Fruit fly (Drosophila melanogaster): ENCODE data around the gene ifc.

The ifc gene

DNA sequence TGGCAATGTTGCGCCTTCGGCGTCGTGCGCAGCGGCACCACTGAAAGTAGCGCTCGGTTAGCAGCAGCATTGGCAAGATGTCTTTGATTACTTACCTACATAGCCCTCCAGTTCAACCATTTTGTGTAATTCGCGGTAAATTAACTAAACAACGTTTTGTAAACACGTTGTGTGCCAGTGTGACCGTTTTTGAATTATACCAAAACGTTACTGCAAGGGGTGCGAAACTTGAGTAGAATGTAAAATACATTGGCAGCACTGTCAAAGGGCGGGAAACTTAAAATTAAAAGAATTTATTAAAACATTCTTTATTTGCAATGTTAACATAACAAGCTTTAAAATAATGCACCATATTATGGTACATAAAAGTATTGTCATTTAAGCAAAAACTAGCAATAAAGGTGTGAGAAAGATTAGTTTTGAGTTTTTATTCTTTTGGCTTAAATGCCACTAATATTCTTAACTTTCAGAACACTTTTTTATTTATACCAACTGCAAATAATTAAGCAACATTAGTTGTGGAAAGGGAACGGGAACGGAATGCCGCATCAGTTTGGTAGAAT is 38.3 kb downstream of the ifc start, which contains the start of gene CG9107 (continued):
- TF ChIP-seq tio (GFP tag; optimal IDR thresholded peaks at IDR 0.05), result no peak
- TF ChIP-seq ac (GFP tag; optimal IDR thresholded peaks at IDR 0.05), result no peak
- TF ChIP-seq CG33213 (GFP tag; optimal IDR thresholded peaks at IDR 0.05), result no peak
- peak; percentile 78 for TF ChIP-seq Myb (GFP tag; optimal IDR thresholded peaks at IDR 0.05)
- no peak for TF ChIP-seq CG31388 (GFP tag; optimal IDR thresholded peaks at IDR 0.05)
- TF ChIP-seq CG7928 (GFP tag; optimal IDR thresholded peaks at IDR 0.05), result no peak
- no peak for TF ChIP-seq CG11398 (GFP tag; optimal IDR thresholded peaks at IDR 0.05)
- no peak for TF ChIP-seq CG11696 (GFP tag; IDR thresholded peaks at IDR 0.05)
- TF ChIP-seq HmgD (GFP tag; optimal IDR thresholded peaks at IDR 0.05), result no peak
- TF ChIP-seq Mrtf (GFP tag; IDR thresholded peaks at IDR 0.05), result no peak
- no peak for TF ChIP-seq CG8765 (GFP tag; IDR thresholded peaks at IDR 0.05)
- no peak for TF ChIP-seq Hsf (GFP tag; optimal IDR thresholded peaks at IDR 0.05)
- no peak for TF ChIP-seq zf30C (GFP tag; optimal IDR thresholded peaks at IDR 0.05)
- TF ChIP-seq CG9437 (GFP tag; optimal IDR thresholded peaks at IDR 0.05), result peak; percentile 90
- TF ChIP-seq Abd-B (GFP tag; optimal IDR thresholded peaks at IDR 0.05), result no peak
- no peak for TF ChIP-seq dati (GFP tag; IDR thresholded peaks at IDR 0.05)
- TF ChIP-seq ttk (GFP tag; IDR thresholded peaks at IDR 0.05), result no peak
- TF ChIP-seq mld (GFP tag; IDR thresholded peaks at IDR 0.05; ENCODE audit: partially characterized antibody), result no peak
- TF ChIP-seq CG11560 (tag; IDR thresholded peaks at IDR 0.05), result no peak
- TF ChIP-seq fd102C (GFP tag; optimal IDR thresholded peaks at IDR 0.05), result no peak
- TF ChIP-seq CG17186 (GFP tag; optimal IDR thresholded peaks at IDR 0.05), result peak; percentile 58
- TF ChIP-seq esg (GFP tag; conservative IDR thresholded peaks at IDR 0.05), result no peak
- no peak for TF ChIP-seq CG9817 (tag; optimal IDR thresholded peaks at IDR 0.05)
- TF ChIP-seq MBD-R2 (GFP tag; IDR thresholded peaks at IDR 0.05), result peak; percentile 68; the same call in 1 of the 2 replicates
- no peak for TF ChIP-seq pho (GFP tag; optimal IDR thresholded peaks at IDR 0.05)
- TF ChIP-seq shn (GFP tag; optimal IDR thresholded peaks at IDR 0.05), result no peak
- no peak for TF ChIP-seq CG2116 (GFP tag; optimal IDR thresholded peaks at IDR 0.05)
- TF ChIP-seq NC2β (GFP tag; optimal IDR thresholded peaks at IDR 0.05), result no peak
- TF ChIP-seq Xrp1 (GFP tag; IDR thresholded peaks at IDR 0.05), result 0 out of 2 replicates have a peak, but pooled peaks have one; percentile 31
- TF ChIP-seq CG15514 (GFP tag; optimal IDR thresholded peaks at IDR 0.05), result peak; percentile 39
- TF ChIP-seq CG10462 (GFP tag; optimal IDR thresholded peaks at IDR 0.05), result no peak
- TF ChIP-seq gcm (GFP tag; optimal IDR thresholded peaks at IDR 0.05), result no peak
- no peak for TF ChIP-seq Hand (GFP tag; optimal IDR thresholded peaks at IDR 0.05)
- TF ChIP-seq CG13894 (tag; optimal IDR thresholded peaks at IDR 0.05), result no peak
- no peak for TF ChIP-seq ERR (GFP tag; optimal IDR thresholded peaks at IDR 0.05)
- TF ChIP-seq HmgZ (tag; optimal IDR thresholded peaks at IDR 0.05), result no peak
- TF ChIP-seq CG34224 (GFP tag; IDR thresholded peaks at IDR 0.05; ENCODE audit: partially characterized antibody), result 0 out of 3 replicates have a peak, but pooled peaks have one; percentile 16
- TF ChIP-seq CG13296 (GFP tag; optimal IDR thresholded peaks at IDR 0.05), result no peak
- TF ChIP-seq crol (GFP tag; IDR thresholded peaks at IDR 0.05), result no peak
- TF ChIP-seq Mes4 (GFP tag; optimal IDR thresholded peaks at IDR 0.05), result no peak
- no peak for TF ChIP-seq croc (GFP tag; conservative IDR thresholded peaks at IDR 0.05)
- TF ChIP-seq CG33557 (GFP tag; optimal IDR thresholded peaks at IDR 0.05), result no peak
- TF ChIP-seq CG15479 (GFP tag; optimal IDR thresholded peaks at IDR 0.05), result no peak
- TF ChIP-seq grau (tag; optimal IDR thresholded peaks at IDR 0.05), result no peak
- TF ChIP-seq pb (GFP tag; optimal IDR thresholded peaks at IDR 0.05), result no peak
- no peak for TF ChIP-seq CG8359 (GFP tag; optimal IDR thresholded peaks at IDR 0.05; ENCODE audit: borderline replicate concordance)
- peak; percentile 64 for TF ChIP-seq CG14710 (tag; optimal IDR thresholded peaks at IDR 0.05)
- no peak for TF ChIP-seq Ada2b (GFP tag; IDR thresholded peaks at IDR 0.05)
- no peak for TF ChIP-seq slbo (GFP tag; IDR thresholded peaks at IDR 0.05)
- no peak for TF ChIP-seq CG16813 (GFP tag; IDR thresholded peaks at IDR 0.05; ENCODE audit: partially characterized antibody)
- no peak for TF ChIP-seq Sox102F (GFP tag; optimal IDR thresholded peaks at IDR 0.05)

All from whole organism, embryonic.